Fruit fly (Drosophila melanogaster): ENCODE results near the gene CG16762.

- no peak for TF ChIP-seq CG8478 (optimal IDR thresholded peaks at IDR 0.05)
- TF ChIP-seq Dll (optimal IDR thresholded peaks at IDR 0.05) = no peak
- TF ChIP-seq psq (optimal IDR thresholded peaks at IDR 0.05) = no peak
Measured at dm6 chr3L:2436754-2437335, 38.6 kb downstream of the CG16762 start.
